Fruit fly (Drosophila melanogaster) whole organism, pupa: Measurements from ENCODE around the gene Irk3.

Experiments used
- CG12605 ChIP-seq: fragments of 200-800 bp; sonication (Bioruptor generic); IDR thresholded peaks from 2 replicates; pipeline ENCODE4 v1.3.6; 2022; ENCODE audit warnings: missing biosample characterization, missing genetic modification characterization
- CG17806 ChIP-seq: fragments of 200-800 bp; sonication (Bioruptor generic); optimal IDR thresholded peaks from 2 replicates; lab custom pipeline; 2018; ENCODE audit warnings: missing biosample characterization, mild to moderate bottlenecking, missing genetic modification characterization, moderate library complexity
- CG32121 ChIP-seq: fragments of 200-800 bp; sonication (Bioruptor generic); IDR thresholded peaks from 2 replicates; pipeline ENCODE4 v1.3.6; 2022; ENCODE audit warnings: missing biosample characterization, missing genetic modification characterization
- gl ChIP-seq: fragments of 200-800 bp; sonication (Bioruptor generic); optimal IDR thresholded peaks from 2 replicates; lab custom pipeline; 2018; ENCODE audit warnings: missing biosample characterization, mild to moderate bottlenecking, missing genetic modification characterization
- rn ChIP-seq: fragments of 200-800 bp; sonication (Bioruptor generic); IDR thresholded peaks from 2 replicates; pipeline ENCODE4 v1.3.6; 2022; ENCODE audit warnings: missing biosample characterization, missing genetic modification characterization

DNA sequence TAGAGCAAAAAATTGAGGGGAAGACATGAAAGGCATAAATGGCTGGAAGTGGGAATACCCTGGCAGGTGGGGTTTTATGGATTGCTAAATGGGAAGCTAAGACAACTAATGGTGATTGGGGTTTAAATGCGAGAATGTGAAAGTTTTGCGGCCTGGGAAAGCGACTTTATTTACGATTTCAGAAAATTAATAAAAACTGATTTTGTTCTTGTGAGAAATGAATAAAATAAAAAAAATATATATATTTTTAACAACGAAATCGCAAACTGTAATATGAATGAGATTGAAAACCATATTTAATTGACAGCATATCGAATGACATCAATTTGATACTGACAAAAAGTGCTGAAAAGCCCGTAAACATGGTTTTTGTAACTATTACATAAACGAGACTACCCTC, 37.8 kb upstream of the Irk3 start:
- no peak for TF ChIP-seq CG17806 (tag; lab: Kevin White, UChicago)
- no peak for TF ChIP-seq gl (tag; lab: Kevin White, UChicago)
- TF ChIP-seq CG12605 (GFP tag; lab: Robert Waterston, UW): no peak
- no peak for TF ChIP-seq rn (GFP tag; lab: Robert Waterston, UW)
- TF ChIP-seq CG32121: no peak
